Fruit fly (Drosophila melanogaster): ENCODE data around the gene ND-B22.

DNA sequence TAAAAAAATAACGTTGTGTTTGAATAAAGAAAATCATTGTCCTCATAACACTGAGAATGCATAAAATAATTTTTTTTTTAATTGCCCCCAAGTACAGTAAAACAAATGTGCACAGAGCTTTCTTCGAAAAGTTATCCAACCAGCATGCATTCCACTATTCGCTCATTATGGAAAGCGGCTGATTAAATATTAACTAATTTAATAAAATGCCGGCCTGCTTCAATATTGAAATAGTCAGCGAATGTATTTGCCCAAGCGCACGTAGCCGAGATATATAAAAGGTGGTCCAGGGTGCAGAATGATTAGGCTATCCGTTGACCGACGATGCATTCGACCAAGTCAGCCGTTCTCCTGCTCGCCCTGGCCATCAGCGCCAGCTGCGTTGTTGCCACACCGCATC lies 23.4 kb downstream of the ND-B22 start, which contains the start of gene CG16826:
- TF ChIP-seq pan (optimal IDR thresholded peaks at IDR 0.05) = no peak
- TF ChIP-seq pan (GFP tag; optimal IDR thresholded peaks at IDR 0.05 in 1 of 2, IDR thresholded peaks at IDR 0.05 in 1 of 2) = no peak
- no peak for TF ChIP-seq hbn (GFP tag; IDR thresholded peaks at IDR 0.05; ENCODE audit: partially characterized antibody)
- no peak for TF ChIP-seq lab (GFP tag; optimal IDR thresholded peaks at IDR 0.05)
- no peak for TF ChIP-seq CG17568 (GFP tag; optimal IDR thresholded peaks at IDR 0.05)
- no peak for TF ChIP-seq CG17802 (tag; optimal IDR thresholded peaks at IDR 0.05)
- no peak for TF ChIP-seq CG11093 (GFP tag; IDR thresholded peaks at IDR 0.05)
- no peak for TF ChIP-seq caup (GFP tag; optimal IDR thresholded peaks at IDR 0.05; ENCODE audit: severe bottlenecking)
- TF ChIP-seq pho (GFP tag; optimal IDR thresholded peaks at IDR 0.05) = no peak
- TF ChIP-seq sqz (GFP tag; optimal IDR thresholded peaks at IDR 0.05) = no peak
- no peak for TF ChIP-seq CG18764 (GFP tag; optimal IDR thresholded peaks at IDR 0.05)
- no peak for TF ChIP-seq psq (GFP tag; optimal IDR thresholded peaks at IDR 0.05)
- TF ChIP-seq CG16813 (GFP tag; IDR thresholded peaks at IDR 0.05; ENCODE audit: partially characterized antibody) = no peak
- no peak for TF ChIP-seq CG10267 (tag; optimal IDR thresholded peaks at IDR 0.05)
- no peak for TF ChIP-seq odd (GFP tag; optimal IDR thresholded peaks at IDR 0.05)

All from whole organism, embryonic.